Fruit fly (Drosophila melanogaster): ENCODE measurements around the gene dmGlut.

The dmGlut gene

DNA sequence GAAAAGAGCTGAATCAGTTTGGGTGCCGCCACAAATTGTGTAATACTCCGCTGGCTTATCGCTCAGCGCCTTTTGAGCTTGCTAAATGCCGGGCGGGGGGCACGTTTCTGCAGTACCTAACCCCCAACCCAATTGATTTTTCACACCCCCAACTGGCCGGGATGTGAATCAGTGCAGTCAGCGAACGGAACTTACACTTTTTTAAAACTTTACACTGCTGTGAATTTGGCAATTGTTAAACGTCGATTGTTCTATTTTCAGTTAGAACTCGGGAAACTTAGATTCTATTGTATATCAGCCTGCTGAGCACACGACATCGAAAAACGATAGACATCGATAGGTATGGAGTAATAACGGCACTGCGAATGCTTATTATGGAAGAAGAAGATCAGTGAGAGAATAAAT, 10.9 kb downstream of the dmGlut start, which contains the start of gene Tom70:
TSS of gene Tom70 (minus strand) at position 335 of the 405 bp plus-strand sequence.
- TF ChIP-seq dl (GFP tag; optimal IDR thresholded peaks at IDR 0.05; ENCODE audit: insufficient read depth in 1 of 2, partially characterized antibody in 2 of 2) (no peak), dsf (GFP tag; optimal IDR thresholded peaks at IDR 0.05; ENCODE audit: borderline replicate concordance) (no peak), br (GFP tag; optimal IDR thresholded peaks at IDR 0.05) (no peak), HLH106 (tag; optimal IDR thresholded peaks at IDR 0.05) (no peak), CG9705 (GFP tag; optimal IDR thresholded peaks at IDR 0.05) (no peak), Abd-B (GFP tag; optimal IDR thresholded peaks at IDR 0.05) (no peak), Vsx2 (GFP tag; optimal IDR thresholded peaks at IDR 0.05; ENCODE audit: partially characterized antibody) (no peak), usp (GFP tag; optimal IDR thresholded peaks at IDR 0.05) (no peak), woc (GFP tag; optimal IDR thresholded peaks at IDR 0.05) (no peak), ey (GFP tag; optimal IDR thresholded peaks at IDR 0.05) (no peak), sv (GFP tag; optimal IDR thresholded peaks at IDR 0.05) (no peak), Myc (optimal IDR thresholded peaks at IDR 0.05) (no peak), Jra (GFP tag; optimal IDR thresholded peaks at IDR 0.05) (no peak), h (GFP tag; optimal IDR thresholded peaks at IDR 0.05) (no peak), Dif (GFP tag; optimal IDR thresholded peaks at IDR 0.05; ENCODE audit: partially characterized antibody) (no peak), pan (optimal IDR thresholded peaks at IDR 0.05) (no peak), CrebA (GFP tag; optimal IDR thresholded peaks at IDR 0.05; ENCODE audit: borderline replicate concordance) (no peak), psq (GFP tag; optimal IDR thresholded peaks at IDR 0.05) (no peak), dmrt93B (GFP tag; optimal IDR thresholded peaks at IDR 0.05) (no peak)

DNA sequence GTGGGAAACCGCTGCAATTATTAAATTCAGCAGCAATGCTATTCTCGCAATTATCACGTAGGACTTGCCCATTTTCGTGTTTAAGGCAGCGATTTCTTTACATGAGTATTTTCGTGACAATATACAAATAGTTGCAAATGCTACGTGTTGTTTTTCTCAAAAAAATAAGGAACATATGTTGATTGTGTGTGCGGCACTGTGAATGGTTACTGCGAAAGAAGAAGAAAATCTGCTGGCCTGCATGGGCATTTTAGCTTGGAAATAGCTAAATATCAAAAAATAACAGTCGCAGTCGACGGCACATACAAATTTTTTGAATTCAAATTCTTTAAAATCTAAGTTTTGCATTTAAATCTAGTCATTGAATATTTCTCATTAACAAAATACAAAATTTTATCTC, 13.3 kb downstream of the dmGlut start, which contains the start of gene CG6766:
TSS of gene CG6766 (minus strand) at position 180 of the 400 bp plus-strand sequence.
- TF ChIP-seq Mio (GFP tag; optimal IDR thresholded peaks at IDR 0.05) (no peak), Myc (optimal IDR thresholded peaks at IDR 0.05) (peak; percentile 87)

DNA sequence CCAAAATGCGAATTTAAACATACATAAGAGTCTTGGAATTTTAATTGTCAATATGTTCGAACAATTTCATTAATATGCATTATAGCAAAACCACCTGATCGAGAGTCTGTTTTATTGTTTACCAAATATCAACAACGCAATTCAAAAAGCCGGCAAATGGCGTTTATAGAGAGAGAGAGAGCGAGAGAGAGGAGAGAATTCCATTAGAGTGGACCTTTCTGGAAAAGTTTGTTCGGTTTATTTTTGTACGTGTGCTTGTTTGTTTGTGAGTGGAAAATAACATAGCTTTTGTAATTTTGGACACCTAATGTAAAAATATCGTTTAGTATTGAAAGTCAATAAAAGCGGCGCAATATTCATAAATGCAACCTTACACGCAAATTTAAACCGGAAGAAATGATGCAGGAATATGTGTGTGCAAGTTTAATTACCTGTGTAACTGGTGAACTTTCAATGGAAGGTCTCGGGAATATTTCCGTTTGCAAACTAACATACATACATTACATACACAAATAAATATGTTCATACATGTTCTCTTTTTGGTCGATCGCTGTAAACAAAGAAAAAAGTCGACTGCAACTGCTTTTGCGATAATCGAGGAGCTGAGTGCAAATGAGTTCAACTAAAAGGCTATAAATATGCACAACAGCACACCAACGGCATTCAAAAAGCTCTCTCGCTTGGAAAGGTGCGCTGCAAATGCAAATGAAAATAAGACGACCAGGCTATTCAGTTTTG, 17.5 kb downstream of the dmGlut start, which contains the start of gene CG6785:
TSS of gene CG6785 (minus strand) at position 588 of the 738 bp plus-strand sequence.
- TF ChIP-seq Rel (GFP tag; optimal IDR thresholded peaks at IDR 0.05) = peak; percentile 33
- peak; percentile 73 for TF ChIP-seq Rel (tag; optimal IDR thresholded peaks at IDR 0.05)
- TF ChIP-seq usp (GFP tag; optimal IDR thresholded peaks at IDR 0.05) = no peak
- peak; percentile 67 for TF ChIP-seq sage (GFP tag; optimal IDR thresholded peaks at IDR 0.05)
- no peak for TF ChIP-seq Dfd (GFP tag; optimal IDR thresholded peaks at IDR 0.05)
- TF ChIP-seq Mio (GFP tag; optimal IDR thresholded peaks at IDR 0.05) = peak; percentile 33
- no peak for TF ChIP-seq Myc (optimal IDR thresholded peaks at IDR 0.05)
- peak; percentile 60 for TF ChIP-seq psq (GFP tag; optimal IDR thresholded peaks at IDR 0.05)
- peak; percentile 91 for TF ChIP-seq h (GFP tag; optimal IDR thresholded peaks at IDR 0.05)
- peak; percentile 83 for TF ChIP-seq brk (GFP tag; optimal IDR thresholded peaks at IDR 0.05)
- TF ChIP-seq CG32264 (GFP tag; optimal IDR thresholded peaks at IDR 0.05) = peak; percentile 72
- peak; percentile 84 for TF ChIP-seq br (GFP tag; optimal IDR thresholded peaks at IDR 0.05)
- TF ChIP-seq ey (GFP tag; optimal IDR thresholded peaks at IDR 0.05) = peak; percentile 76
- peak; percentile 94 for TF ChIP-seq Hr83 (GFP tag; optimal IDR thresholded peaks at IDR 0.05; ENCODE audit: poor library complexity, severe bottlenecking)
- TF ChIP-seq CrebA (GFP tag; optimal IDR thresholded peaks at IDR 0.05; ENCODE audit: borderline replicate concordance) = no peak
- no peak for TF ChIP-seq GATAd (GFP tag; optimal IDR thresholded peaks at IDR 0.05)
- TF ChIP-seq Hnf4 (GFP tag; optimal IDR thresholded peaks at IDR 0.05) = peak; percentile 85
- peak; percentile 66 to 84 for TF ChIP-seq foxo (GFP tag; optimal IDR thresholded peaks at IDR 0.05)
- TF ChIP-seq dmrt93B (GFP tag; optimal IDR thresholded peaks at IDR 0.05) = peak; percentile 5
- peak; percentile 2 for TF ChIP-seq dsf (GFP tag; optimal IDR thresholded peaks at IDR 0.05; ENCODE audit: borderline replicate concordance)
- no peak for TF ChIP-seq lola (GFP tag; optimal IDR thresholded peaks at IDR 0.05)
- peak; percentile 49 for TF ChIP-seq woc (GFP tag; optimal IDR thresholded peaks at IDR 0.05)
- peak; percentile 71 for TF ChIP-seq Dif (GFP tag; optimal IDR thresholded peaks at IDR 0.05; ENCODE audit: partially characterized antibody)
- peak; percentile 69 for TF ChIP-seq HLH106 (tag; optimal IDR thresholded peaks at IDR 0.05)
- no peak for TF ChIP-seq N (GFP tag; optimal IDR thresholded peaks at IDR 0.05)
- no peak for TF ChIP-seq Vsx2 (GFP tag; optimal IDR thresholded peaks at IDR 0.05; ENCODE audit: partially characterized antibody)
- peak; percentile 54 for TF ChIP-seq CG9705 (GFP tag; optimal IDR thresholded peaks at IDR 0.05)
- TF ChIP-seq dl (GFP tag; optimal IDR thresholded peaks at IDR 0.05; ENCODE audit: insufficient read depth in 1 of 2, partially characterized antibody in 2 of 2) = peak in 1 of 2 experiments; percentile 9
- peak; percentile 90 for TF ChIP-seq OdsH (GFP tag; optimal IDR thresholded peaks at IDR 0.05)
- no peak for TF ChIP-seq tai (GFP tag; optimal IDR thresholded peaks at IDR 0.05)
- TF ChIP-seq rgr (GFP tag; optimal IDR thresholded peaks at IDR 0.05) = peak; percentile 92
- TF ChIP-seq pan (optimal IDR thresholded peaks at IDR 0.05) = no peak
- no peak for TF ChIP-seq Abd-B (GFP tag; optimal IDR thresholded peaks at IDR 0.05)
- peak; percentile 64 for TF ChIP-seq sv (GFP tag; optimal IDR thresholded peaks at IDR 0.05)
- peak; percentile 86 for TF ChIP-seq Sp1 (GFP tag; optimal IDR thresholded peaks at IDR 0.05)
- peak; percentile 71 for TF ChIP-seq jim (GFP tag; optimal IDR thresholded peaks at IDR 0.05)
- TF ChIP-seq Hr78 (GFP tag; optimal IDR thresholded peaks at IDR 0.05) = no peak
- peak; percentile 74 for TF ChIP-seq Jra (GFP tag; optimal IDR thresholded peaks at IDR 0.05)
- TF ChIP-seq fru (GFP tag; optimal IDR thresholded peaks at IDR 0.05) = peak; percentile 84

All from whole organism, wandering third instar larva.